Worm (Caenorhabditis elegans): ENCODE results near the gene C44H4.6.
A peak's percentile ranks its signal among the peaks of the same experiment; 100 is the strongest.

DNA sequence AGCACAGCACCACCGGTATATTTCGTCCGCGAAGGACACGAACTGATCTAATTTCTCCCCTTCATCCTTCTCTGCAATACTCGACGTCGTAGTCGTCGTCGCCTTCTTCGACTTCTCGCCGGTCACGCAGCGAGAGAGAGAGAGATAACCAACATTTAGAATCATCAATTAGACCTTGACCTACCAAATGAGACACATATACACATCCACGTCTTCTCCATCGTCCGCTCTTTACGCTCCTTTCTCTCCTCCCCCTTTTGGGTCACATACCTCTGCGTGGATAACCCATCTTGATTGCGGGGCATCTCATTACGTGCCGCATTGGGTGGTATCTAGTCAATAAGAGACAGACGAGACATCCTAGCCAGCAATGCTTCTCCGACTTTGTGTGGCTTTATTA lies 17.7 kb downstream of the C44H4.6 start, which contains the start of gene sym-1:
- TF ChIP-seq pha-4 (tag; optimal IDR thresholded peaks at IDR 0.05) = no peak
- no peak for TF ChIP-seq K02D7.2 (tag; optimal IDR thresholded peaks at IDR 0.05)
- no peak for TF ChIP-seq hlh-6 (tag; optimal IDR thresholded peaks at IDR 0.05)
- TF ChIP-seq lin-11 (tag; optimal IDR thresholded peaks at IDR 0.05) = no peak
- peak; percentile 45 for TF ChIP-seq rnt-1 (tag; optimal IDR thresholded peaks at IDR 0.05)
- TF ChIP-seq che-1 (tag; optimal IDR thresholded peaks at IDR 0.05) = no peak
